Fruit fly (Drosophila melanogaster): ENCODE results near the gene CG4770.

Gene CG4770

dm6 chr3R:19880431-19880939, 37.8 kb upstream of the CG4770 start (continued):
- TF ChIP-seq OdsH (GFP tag; optimal IDR thresholded peaks at IDR 0.05) (peak; percentile 11), Blimp-1 (GFP tag; optimal IDR thresholded peaks at IDR 0.05) (no peak), Ets21C (GFP tag; optimal IDR thresholded peaks at IDR 0.05) (no peak), CG10669 (GFP tag; optimal IDR thresholded peaks at IDR 0.05) (no peak), esn (GFP tag; optimal IDR thresholded peaks at IDR 0.05) (peak; percentile 45), CG8319 (GFP tag; optimal IDR thresholded peaks at IDR 0.05) (no peak), CG32006 (GFP tag; optimal IDR thresholded peaks at IDR 0.05) (peak; percentile 36), CG4318 (GFP tag; optimal IDR thresholded peaks at IDR 0.05) (no peak), lz (GFP tag; optimal IDR thresholded peaks at IDR 0.05) (peak; percentile 27), Eip93F (GFP tag; optimal IDR thresholded peaks at IDR 0.05) (no peak), CG6276 (GFP tag; optimal IDR thresholded peaks at IDR 0.05) (no peak), Lpt (GFP tag; optimal IDR thresholded peaks at IDR 0.05) (no peak), achi (GFP tag; optimal IDR thresholded peaks at IDR 0.05) (no peak), Hr39 (GFP tag; optimal IDR thresholded peaks at IDR 0.05) (no peak), salr (GFP tag; optimal IDR thresholded peaks at IDR 0.05) (no peak), CG10631 (GFP tag; optimal IDR thresholded peaks at IDR 0.05) (no peak), topi (GFP tag; optimal IDR thresholded peaks at IDR 0.05) (peak; percentile 25), net (GFP tag; optimal IDR thresholded peaks at IDR 0.05) (peak; percentile 51), CG6854 (GFP tag; optimal IDR thresholded peaks at IDR 0.05) (peak; percentile 38), CG11902 (GFP tag; optimal IDR thresholded peaks at IDR 0.05) (no peak), Hr4 (GFP tag; optimal IDR thresholded peaks at IDR 0.05) (peak; percentile 7), CG3032 (tag; optimal IDR thresholded peaks at IDR 0.05) (no peak), Met (GFP tag; optimal IDR thresholded peaks at IDR 0.05) (no peak), Ets96B (tag; optimal IDR thresholded peaks at IDR 0.05) (peak; percentile 18), Gug (GFP tag; IDR thresholded peaks at IDR 0.05) (no peak), Hr38 (GFP tag; optimal IDR thresholded peaks at IDR 0.05) (no peak), CG11294 (GFP tag; IDR thresholded peaks at IDR 0.05) (no peak), Eip78C (GFP tag) (peak; percentile 85), CG6808 (GFP tag; optimal IDR thresholded peaks at IDR 0.05) (peak; percentile 38), vri (GFP tag; optimal IDR thresholded peaks at IDR 0.05) (peak; percentile 48), CG15336 (GFP tag; IDR thresholded peaks at IDR 0.05) (peak; percentile 50), dac (GFP tag; optimal IDR thresholded peaks at IDR 0.05) (no peak)

- TF ChIP-seq Eip78C (GFP tag) (no peak), vri (GFP tag; optimal IDR thresholded peaks at IDR 0.05) (no peak), CG31627 (GFP tag; optimal IDR thresholded peaks at IDR 0.05) (no peak)
Measured at dm6 chr3R:19888156-19888784, 30.0 kb upstream of the CG4770 start, which contains the start of gene ninaE. Gene ninaE (minus strand): TSS chr3R:19888206.

- TF ChIP-seq CG1621 (tag; optimal IDR thresholded peaks at IDR 0.05) = no peak
- peak; percentile 68 for TF ChIP-seq fkh (GFP tag; optimal IDR thresholded peaks at IDR 0.05)
- TF ChIP-seq Eip78C (GFP tag) = peak; percentile 46
- TF ChIP-seq CG6276 (GFP tag; optimal IDR thresholded peaks at IDR 0.05) = peak; percentile 60
- TF ChIP-seq CG6163 (GFP tag; IDR thresholded peaks at IDR 0.05) = 0 out of 3 replicates have a peak, but pooled peaks have one; percentile 6
- TF ChIP-seq Smox (GFP tag; optimal IDR thresholded peaks at IDR 0.05) = no peak
- peak; percentile 31 for TF ChIP-seq CG32006 (GFP tag; optimal IDR thresholded peaks at IDR 0.05)
- TF ChIP-seq CG10669 (GFP tag; optimal IDR thresholded peaks at IDR 0.05) = no peak
Measured at dm6 chr3R:19889603-19890187, 28.6 kb upstream of the CG4770 start.
